Fruit fly (Drosophila melanogaster) whole organism, embryonic: Measurements from ENCODE around the gene MAGE.

Source experiments
- CG10209 ChIP-seq: fragments of 200-800 bp; sonication (Bioruptor generic); optimal IDR thresholded peaks from 3 replicates; lab custom pipeline; 2017; ENCODE audit warnings: missing biosample characterization, mild to moderate bottlenecking, missing genetic modification characterization, missing genetic modification reagents
- CG1024 ChIP-seq: fragments of 200-800 bp; sonication (Bioruptor generic); IDR thresholded peaks from 2 replicates; pipeline ENCODE4 v1.3.6; 2022; ENCODE audit warnings: missing biosample characterization, missing genetic modification characterization
- CG10267 ChIP-seq: fragments of 200-800 bp; sonication (Bioruptor generic); optimal IDR thresholded peaks from 2 replicates; lab custom pipeline; 2018; ENCODE audit warnings: missing biosample characterization, mild to moderate bottlenecking, missing genetic modification characterization, moderate library complexity
- CG13123 ChIP-seq: fragments of 200-800 bp; sonication (Bioruptor generic); optimal IDR thresholded peaks from 2 replicates; lab custom pipeline; 2016; ENCODE audit warnings: missing biosample characterization, missing genetic modification characterization
- CG1602 ChIP-seq: fragments of 200-800 bp; sonication (Bioruptor generic); optimal IDR thresholded peaks from 3 replicates; lab custom pipeline; 2016; ENCODE audit warnings: missing biosample characterization, missing genetic modification characterization
- CG3407 ChIP-seq: fragments of 200-800 bp; sonication (Bioruptor generic); optimal IDR thresholded peaks from 2 replicates; lab custom pipeline; 2018; ENCODE audit warnings: missing biosample characterization, mild to moderate bottlenecking, missing genetic modification characterization
- CG4360 ChIP-seq: fragments of 200-800 bp; sonication (Bioruptor generic); IDR thresholded peaks from 2 replicates; pipeline ENCODE4 v1.3.6; 2022; ENCODE audit warnings: missing biosample characterization, missing genetic modification characterization
- CG4730 ChIP-seq: fragments of 200-800 bp; sonication (Bioruptor generic); IDR thresholded peaks from 2 replicates; pipeline ENCODE4 v1.3.6; 2022; ENCODE audit warnings: missing biosample characterization, missing genetic modification characterization
- CG7745 ChIP-seq: fragments of 200-800 bp; sonication (Bioruptor generic); optimal IDR thresholded peaks from 2 replicates; lab custom pipeline; 2018; ENCODE audit warnings: missing biosample characterization, mild to moderate bottlenecking, missing genetic modification characterization, moderate library complexity
- CG9215 ChIP-seq: fragments of 200-800 bp; sonication (Bioruptor generic); IDR thresholded peaks from 2 replicates; pipeline ENCODE4 v1.3.6; 2022; ENCODE audit warnings: missing biosample characterization, missing genetic modification characterization
- CTCF ChIP-seq: fragments of 200-800 bp; sonication (Bioruptor generic); optimal IDR thresholded peaks from 2 replicates; lab custom pipeline; 2017; ENCODE audit warnings: missing biosample characterization, mild to moderate bottlenecking, missing genetic modification characterization, moderate library complexity
- Dbx ChIP-seq: fragments of 200-800 bp; sonication (Bioruptor generic); IDR thresholded peaks from 3 replicates; pipeline ENCODE4 v1.3.6; 2022; ENCODE audit warnings: missing biosample characterization, missing genetic modification characterization
- Eip74EF ChIP-seq, 2 experiments: fragments of 200-800 bp in 1 of 2; fragments of >200 bp in 1 of 2; sonication (Bioruptor generic) in 1 of 2; optimal IDR thresholded peaks; 2 replicates each; lab custom pipeline; 2017 to 2019; ENCODE audit warnings: missing biosample characterization in 2 of 2, missing genetic modification characterization in 2 of 2, mild to moderate bottlenecking in 1 of 2, moderate library complexity in 1 of 2
- H2.0 ChIP-seq: fragments of 200-800 bp; sonication (Bioruptor generic); IDR thresholded peaks from 2 replicates; pipeline ENCODE4 v1.3.6; 2022; ENCODE audit warnings: missing biosample characterization, missing genetic modification characterization
- Hr39 ChIP-seq: fragments of >200 bp; optimal IDR thresholded peaks from 2 replicates; lab custom pipeline; 2017
- Hsf ChIP-seq: fragments of 200-800 bp; sonication (Bioruptor generic); optimal IDR thresholded peaks from 3 replicates; lab custom pipeline; 2016; ENCODE audit warnings: missing biosample characterization, missing genetic modification characterization
- Jarid2 ChIP-seq: fragments of 200-800 bp; sonication (Bioruptor generic); optimal IDR thresholded peaks from 3 replicates; lab custom pipeline; 2017; ENCODE audit warnings: mild to moderate bottlenecking, missing biosample characterization, missing genetic modification reagents, missing genetic modification characterization
- Kr ChIP-seq: fragments of 200-800 bp; sonication (Bioruptor generic); optimal IDR thresholded peaks from 2 replicates; lab custom pipeline; 2017; ENCODE audit warnings: missing biosample characterization, mild to moderate bottlenecking, missing genetic modification characterization
- MESR4 ChIP-seq: fragments of 200-800 bp; sonication (Bioruptor generic); optimal IDR thresholded peaks from 2 replicates; lab custom pipeline; 2018; ENCODE audit warnings: missing biosample characterization, mild to moderate bottlenecking, missing genetic modification characterization, moderate library complexity
- Nf-YC ChIP-seq: fragments of 200-800 bp; optimal IDR thresholded peaks from 3 replicates; lab custom pipeline; 2019; ENCODE audit warnings: missing biosample characterization, mild to moderate bottlenecking, missing genetic modification characterization, moderate library complexity
- Opbp ChIP-seq: fragments of 200-800 bp; sonication (Bioruptor generic); IDR thresholded peaks from 3 replicates; pipeline ENCODE4 v1.3.6; 2022; ENCODE audit warnings: missing biosample characterization, missing genetic modification characterization; ENCODE audit not compliant: partially characterized antibody
- Rx ChIP-seq: fragments of 200-800 bp; sonication (Bioruptor generic); IDR thresholded peaks from 2 replicates; pipeline ENCODE4 v1.3.6; 2022; ENCODE audit warnings: missing biosample characterization, missing genetic modification characterization
- Sox102F ChIP-seq: fragments of 200-800 bp; sonication (Bioruptor generic); optimal IDR thresholded peaks from 2 replicates; lab custom pipeline; 2018; ENCODE audit warnings: missing biosample characterization, mild to moderate bottlenecking, missing genetic modification characterization, moderate library complexity
- ab ChIP-seq: fragments of 200-800 bp; sonication (Bioruptor generic); optimal IDR thresholded peaks from 2 replicates; lab custom pipeline; 2016; ENCODE audit warnings: missing biosample characterization, missing genetic modification characterization
- aop ChIP-seq: fragments of 200-800 bp; sonication (Bioruptor generic); IDR thresholded peaks from 2 replicates; pipeline ENCODE4 v1.3.6; 2022; ENCODE audit warnings: missing biosample characterization, missing genetic modification characterization
- bbx ChIP-seq: fragments of 200-800 bp; sonication (Bioruptor generic); IDR thresholded peaks from 2 replicates; pipeline ENCODE4 v1.3.6; 2022; ENCODE audit warnings: missing biosample characterization, missing genetic modification characterization; ENCODE audit not compliant: partially characterized antibody
- chinmo ChIP-seq: fragments of 200-800 bp; sonication (Bioruptor generic); IDR thresholded peaks from 4 replicates; pipeline ENCODE4 v1.3.6; 2022; ENCODE audit warnings: missing biosample characterization, missing genetic modification characterization; ENCODE audit not compliant: partially characterized antibody
- crc ChIP-seq: fragments of 200-800 bp; sonication (Bioruptor generic); optimal IDR thresholded peaks from 2 replicates; lab custom pipeline; 2016; ENCODE audit warnings: missing biosample characterization, missing genetic modification characterization
- croc ChIP-seq: fragments of 200-800 bp; sonication (Bioruptor generic); conservative IDR thresholded peaks from 3 replicates; pipeline ENCODE4 v1.3.6; 2022; ENCODE audit warnings: missing biosample characterization, missing genetic modification characterization
- crol ChIP-seq: fragments of 200-800 bp; sonication (Bioruptor generic); IDR thresholded peaks from 2 replicates; pipeline ENCODE4 v1.3.6; 2022; ENCODE audit warnings: missing biosample characterization, missing genetic modification characterization
- crp ChIP-seq, 2 experiments: fragments of 200-800 bp; sonication (Bioruptor generic); optimal IDR thresholded peaks; 2 replicates in 1 of 2; 3 replicates in 1 of 2; lab custom pipeline; 2017; ENCODE audit warnings: missing biosample characterization in 2 of 2, missing genetic modification characterization in 2 of 2, mild to moderate bottlenecking in 1 of 2, moderate library complexity in 1 of 2
- dan ChIP-seq: fragments of 200-800 bp; sonication (Bioruptor generic); IDR thresholded peaks from 2 replicates; pipeline ENCODE4 v1.3.6; 2022; ENCODE audit warnings: missing biosample characterization, missing genetic modification characterization
- emc ChIP-seq: fragments of 200-800 bp; sonication (Bioruptor generic); optimal IDR thresholded peaks from 2 replicates; lab custom pipeline; 2016; ENCODE audit warnings: missing biosample characterization, missing genetic modification characterization
- eve ChIP-seq, 2 experiments: fragments of >200 bp; optimal IDR thresholded peaks; 2 replicates each; lab custom pipeline; 2017; ENCODE audit warnings: missing biosample characterization in 2 of 2, missing genetic modification characterization in 2 of 2
- fd64A ChIP-seq: fragments of 200-800 bp; sonication (Bioruptor generic); optimal IDR thresholded peaks from 3 replicates; lab custom pipeline; 2018; ENCODE audit warnings: missing biosample characterization, mild to moderate bottlenecking, missing genetic modification characterization
- gcm ChIP-seq: fragments of 200-800 bp; sonication (Bioruptor generic); optimal IDR thresholded peaks from 2 replicates; lab custom pipeline; 2019; ENCODE audit warnings: missing biosample characterization, mild to moderate bottlenecking, missing genetic modification characterization, moderate library complexity
- grn ChIP-seq: fragments of 200-800 bp; sonication (Bioruptor generic); optimal IDR thresholded peaks from 3 replicates; lab custom pipeline; 2017; ENCODE audit warnings: missing biosample characterization, missing genetic modification characterization
- klu ChIP-seq: fragments of 200-800 bp; sonication (Bioruptor generic); IDR thresholded peaks from 2 replicates; pipeline ENCODE4 v1.3.6; 2022; ENCODE audit warnings: missing biosample characterization, missing genetic modification characterization
- nerfin-1 ChIP-seq: fragments of 200-800 bp; sonication (Bioruptor generic); optimal IDR thresholded peaks from 3 replicates; lab custom pipeline; 2019; ENCODE audit warnings: missing biosample characterization, mild to moderate bottlenecking, missing genetic modification characterization, moderate library complexity
- row ChIP-seq: fragments of 200-800 bp; sonication (Bioruptor generic); IDR thresholded peaks from 3 replicates; pipeline ENCODE4 v1.3.6; 2022; ENCODE audit warnings: missing biosample characterization, missing genetic modification characterization
- scrt ChIP-seq: fragments of 200-800 bp; sonication (Bioruptor generic); optimal IDR thresholded peaks from 2 replicates; lab custom pipeline; 2018; ENCODE audit warnings: missing biosample characterization, mild to moderate bottlenecking, missing genetic modification characterization, moderate library complexity
- tap ChIP-seq: fragments of 200-800 bp; optimal IDR thresholded peaks from 3 replicates; lab custom pipeline; 2019; ENCODE audit warnings: missing biosample characterization, mild to moderate bottlenecking, missing genetic modification characterization, moderate library complexity
- twi ChIP-seq: fragments of 200-800 bp; optimal IDR thresholded peaks from 2 replicates; lab custom pipeline; 2019; ENCODE audit warnings: missing biosample characterization, mild to moderate bottlenecking, missing genetic modification characterization, moderate library complexity
- tx ChIP-seq: fragments of 200-800 bp; sonication (Bioruptor generic); optimal IDR thresholded peaks from 2 replicates; lab custom pipeline; 2016; ENCODE audit warnings: missing biosample characterization, missing genetic modification characterization
- wek ChIP-seq: fragments of 200-800 bp; sonication (Bioruptor generic); optimal IDR thresholded peaks from 3 replicates; lab custom pipeline; 2018; ENCODE audit warnings: missing biosample characterization, mild to moderate bottlenecking, missing genetic modification characterization, moderate library complexity
- zen ChIP-seq: fragments of 200-800 bp; sonication (Bioruptor generic); optimal IDR thresholded peaks from 3 replicates; lab custom pipeline; 2018; ENCODE audit warnings: missing biosample characterization, mild to moderate bottlenecking, missing genetic modification characterization, moderate library complexity
- zen2 ChIP-seq: fragments of 200-800 bp; sonication (Bioruptor generic); IDR thresholded peaks from 3 replicates; pipeline ENCODE4 v1.3.6; 2022; ENCODE audit warnings: missing biosample characterization, missing genetic modification characterization; ENCODE audit not compliant: partially characterized antibody
- zf30C ChIP-seq: fragments of 200-800 bp; sonication (Bioruptor generic); optimal IDR thresholded peaks from 3 replicates; lab custom pipeline; 2018; ENCODE audit warnings: missing biosample characterization, mild to moderate bottlenecking, missing genetic modification characterization

The MAGE gene

dm6 chr3R:7142580-7142979 lies 12.4 kb downstream of the MAGE start:
- TF ChIP-seq Hsf: no peak
- 0 out of 2 replicates have a peak, but pooled peaks have one; percentile 6 for TF ChIP-seq Rx (GFP tag; lab: Robert Waterston, UW)
- TF ChIP-seq grn (GFP tag; lab: Kevin White, UChicago): peak; percentile 70

dm6 chr3R:7139188-7140038 lies 15.6 kb downstream of the MAGE start:
- no peak for TF ChIP-seq zen (tag; lab: Kevin White, UChicago)
- TF ChIP-seq nerfin-1 (tag; lab: Kevin White, UChicago): peak; percentile 21
- no peak for TF ChIP-seq fd64A (GFP tag; lab: Kevin White, UChicago)
- TF ChIP-seq CG4360 (GFP tag; lab: Robert Waterston, UW): peak; percentile 58
- TF ChIP-seq CG10267 (tag; lab: Kevin White, UChicago): no peak
- TF ChIP-seq CG10209 (GFP tag; lab: Kevin White, UChicago): no peak
- no peak for TF ChIP-seq CG3407 (GFP tag; lab: Kevin White, UChicago)
- 0 out of 3 replicates have a peak, but pooled peaks have one; percentile 22 for TF ChIP-seq Opbp
- peak; percentile 9 for TF ChIP-seq gcm (GFP tag; lab: Kevin White, UChicago)
- no peak for TF ChIP-seq Jarid2 (GFP tag; lab: Kevin White, UChicago)
- no peak for TF ChIP-seq aop (GFP tag; lab: Robert Waterston, UW)
- TF ChIP-seq twi: peak; percentile 37
- no peak for TF ChIP-seq bbx (GFP tag; lab: Robert Waterston, UW)
- no peak for TF ChIP-seq zf30C (GFP tag; lab: Kevin White, UChicago)
- no peak for TF ChIP-seq CG1602 (GFP tag; lab: Kevin White, UChicago)
- TF ChIP-seq chinmo: no peak
- no peak for TF ChIP-seq crp (GFP tag; optimal IDR thresholded peaks at IDR 0.05; lab: Kevin White, UChicago)
- TF ChIP-seq Hr39 (lab: Kevin White, UChicago): peak; percentile 29
- no peak for TF ChIP-seq Dbx
- no peak for TF ChIP-seq MESR4
- TF ChIP-seq dan (GFP tag; lab: Robert Waterston, UW): no peak
- TF ChIP-seq zen2: no peak
- TF ChIP-seq Sox102F: no peak
- TF ChIP-seq CTCF (GFP tag; lab: Kevin White, UChicago): peak; percentile 85
- TF ChIP-seq croc (GFP tag; lab: Robert Waterston, UW): no peak
- TF ChIP-seq Kr (GFP tag; lab: Kevin White, UChicago): peak; percentile 60
- TF ChIP-seq klu (GFP tag; lab: Robert Waterston, UW): no peak
- no peak for TF ChIP-seq eve (GFP tag; optimal IDR thresholded peaks at IDR 0.05; lab: Kevin White, UChicago)
- TF ChIP-seq Nf-YC: peak; percentile 89
- no peak for TF ChIP-seq CG4730 (GFP tag; lab: Robert Waterston, UW)
- TF ChIP-seq CG13123: no peak
- no peak for TF ChIP-seq CG7745 (tag; lab: Kevin White, UChicago)
- TF ChIP-seq row: no peak
- no peak for TF ChIP-seq Eip74EF (GFP tag; optimal IDR thresholded peaks at IDR 0.05; lab: Kevin White, UChicago)
- TF ChIP-seq crc (GFP tag; lab: Kevin White, UChicago): no peak
- no peak for TF ChIP-seq tap (tag; lab: Kevin White, UChicago)
- no peak for TF ChIP-seq H2.0
- TF ChIP-seq CG9215 (GFP tag; lab: Robert Waterston, UW): no peak
- TF ChIP-seq scrt (GFP tag; lab: Kevin White, UChicago): no peak
- no peak for TF ChIP-seq wek
- TF ChIP-seq CG1024 (GFP tag; lab: Robert Waterston, UW): no peak
- no peak for TF ChIP-seq emc
- peak; percentile 86 for TF ChIP-seq crol (GFP tag; lab: Robert Waterston, UW)
- TF ChIP-seq ab (GFP tag; lab: Kevin White, UChicago): no peak
- TF ChIP-seq tx (GFP tag; lab: Kevin White, UChicago): no peak
